Worm (Caenorhabditis elegans): ENCODE results near the gene srd-13.

The srd-13 gene

ce11 chrIV:5604465-5604864 lies 31.0 kb downstream of the srd-13 start (continued):
- TF ChIP-seq sptf-1 (tag; optimal IDR thresholded peaks at IDR 0.05): no peak
- no peak for TF ChIP-seq grh-1 (GFP tag; IDR thresholded peaks at IDR 0.05)
- peak; percentile 18 for TF ChIP-seq aha-1 (tag; optimal IDR thresholded peaks at IDR 0.05)
- 0 out of 2 replicates have a peak, but pooled peaks have one; percentile 27 for TF ChIP-seq ceh-88 (GFP tag; IDR thresholded peaks at IDR 0.05)
- peak; percentile 73 for TF ChIP-seq egl-13 (tag; optimal IDR thresholded peaks at IDR 0.05)
- peak; percentile 33; the same call in 1 of the 2 replicates for TF ChIP-seq mab-9 (GFP tag; IDR thresholded peaks at IDR 0.05)
- peak in 1 of 2 experiments; percentile 73 for TF ChIP-seq mdl-1 (tag; optimal IDR thresholded peaks at IDR 0.05)
- TF ChIP-seq lin-14 (GFP tag; optimal IDR thresholded peaks at IDR 0.05): peak; percentile 93
- peak; percentile 56 for TF ChIP-seq nhr-90 (tag; optimal IDR thresholded peaks at IDR 0.05; ENCODE audit: poor library complexity)
- no peak for TF ChIP-seq C04F5.9 (tag; optimal IDR thresholded peaks at IDR 0.05)
- no peak for TF ChIP-seq aly-2 (tag; optimal IDR thresholded peaks at IDR 0.05)
- TF ChIP-seq snpc-4 (tag; optimal IDR thresholded peaks at IDR 0.05): peak; percentile 51
- no peak for TF ChIP-seq ceh-90 (tag; optimal IDR thresholded peaks at IDR 0.05)
- TF ChIP-seq lin-39 (tag; optimal IDR thresholded peaks at IDR 0.05): no peak
- TF ChIP-seq ceh-63 (GFP tag; optimal IDR thresholded peaks at IDR 0.05): no peak
- no peak for TF ChIP-seq F16B12.6 (tag; optimal IDR thresholded peaks at IDR 0.05)
- TF ChIP-seq jun-1 (tag; optimal IDR thresholded peaks at IDR 0.05): peak; percentile 27
- no peak for TF ChIP-seq blmp-1 (tag; optimal IDR thresholded peaks at IDR 0.05)
- TF ChIP-seq fkh-10 (GFP tag; optimal IDR thresholded peaks at IDR 0.05): peak; percentile 26
- no peak for TF ChIP-seq unc-30 (tag; optimal IDR thresholded peaks at IDR 0.05)
- TF ChIP-seq fkh-4 (tag; optimal IDR thresholded peaks at IDR 0.05; ENCODE audit: borderline replicate concordance): no peak
- peak; percentile 64 for TF ChIP-seq swsn-7 (tag; optimal IDR thresholded peaks at IDR 0.05)
- TF ChIP-seq fkh-8 (tag; optimal IDR thresholded peaks at IDR 0.05): peak; percentile 87
- TF ChIP-seq ama-1 (optimal IDR thresholded peaks at IDR 0.05): no peak
- peak; percentile 72 for TF ChIP-seq tbx-2 (tag; optimal IDR thresholded peaks at IDR 0.05)
- no peak for TF ChIP-seq unc-130 (tag; optimal IDR thresholded peaks at IDR 0.05)
- peak; percentile 56 for TF ChIP-seq skn-1 (tag; optimal IDR thresholded peaks at IDR 0.05)
- peak; percentile 29 for TF ChIP-seq lir-3 (tag; optimal IDR thresholded peaks at IDR 0.05; ENCODE audit: poor library complexity)
- peak; percentile 41 for TF ChIP-seq fos-1 (tag; optimal IDR thresholded peaks at IDR 0.05)
- no peak for TF ChIP-seq unc-62 (GFP tag; optimal IDR thresholded peaks at IDR 0.05)
- no peak for TF ChIP-seq ces-1 (GFP tag; optimal IDR thresholded peaks at IDR 0.05)
- TF ChIP-seq zag-1 (tag; optimal IDR thresholded peaks at IDR 0.05): no peak
- TF ChIP-seq efl-3 (GFP tag; optimal IDR thresholded peaks at IDR 0.05): no peak
- TF ChIP-seq efl-1 (optimal IDR thresholded peaks at IDR 0.05): peak; percentile 30 to 45
- peak in 1 of 2 experiments; percentile 20 for TF ChIP-seq efl-1 (GFP tag; optimal IDR thresholded peaks at IDR 0.05 in 1 of 2)
- TF ChIP-seq ets-5 (GFP tag; IDR thresholded peaks at IDR 0.05): no peak
- TF ChIP-seq lin-15B (tag; optimal IDR thresholded peaks at IDR 0.05): no peak
- TF ChIP-seq nhr-237 (tag; optimal IDR thresholded peaks at IDR 0.05): peak; percentile 2
- TF ChIP-seq C16A3.4 (tag; optimal IDR thresholded peaks at IDR 0.05): peak; percentile 72
- TF ChIP-seq xbp-1 (tag; optimal IDR thresholded peaks at IDR 0.05): peak; percentile 70
- TF ChIP-seq nhr-84 (tag; optimal IDR thresholded peaks at IDR 0.05): no peak
- no peak for TF ChIP-seq hlh-17 (GFP tag; optimal IDR thresholded peaks at IDR 0.05; ENCODE audit: borderline replicate concordance)
- peak; percentile 77 for TF ChIP-seq nhr-20 (tag; optimal IDR thresholded peaks at IDR 0.05)

- TF ChIP-seq ama-1 (optimal IDR thresholded peaks at IDR 0.05): no peak
- no peak for TF ChIP-seq lin-39 (tag; optimal IDR thresholded peaks at IDR 0.05)
- no peak for TF ChIP-seq fkh-10 (GFP tag; optimal IDR thresholded peaks at IDR 0.05)
- no peak for TF ChIP-seq ets-5 (GFP tag; IDR thresholded peaks at IDR 0.05)
- TF ChIP-seq jun-1 (tag; optimal IDR thresholded peaks at IDR 0.05): peak; percentile 7
- TF ChIP-seq lin-15B (tag; optimal IDR thresholded peaks at IDR 0.05): no peak
- no peak for TF ChIP-seq lir-3 (tag; optimal IDR thresholded peaks at IDR 0.05; ENCODE audit: poor library complexity)
- no peak for TF ChIP-seq fos-1 (tag; optimal IDR thresholded peaks at IDR 0.05)
- no peak for TF ChIP-seq fkh-8 (tag; optimal IDR thresholded peaks at IDR 0.05)
- TF ChIP-seq rnt-1 (tag; optimal IDR thresholded peaks at IDR 0.05): no peak
- no peak for TF ChIP-seq pax-3 (tag; optimal IDR thresholded peaks at IDR 0.05)
- TF ChIP-seq skn-1 (tag; optimal IDR thresholded peaks at IDR 0.05): no peak
- peak; percentile 49 for TF ChIP-seq lin-14 (GFP tag; optimal IDR thresholded peaks at IDR 0.05)
- no peak for TF ChIP-seq alr-1 (tag; optimal IDR thresholded peaks at IDR 0.05; ENCODE audit: borderline replicate concordance)
- TF ChIP-seq C16A3.4 (tag; optimal IDR thresholded peaks at IDR 0.05): no peak
- TF ChIP-seq snpc-4 (tag; optimal IDR thresholded peaks at IDR 0.05): no peak
- peak; percentile 40 for TF ChIP-seq nhr-71 (tag; optimal IDR thresholded peaks at IDR 0.05)
- no peak for TF ChIP-seq lin-35 (GFP tag; optimal IDR thresholded peaks at IDR 0.05)
- 0 out of 2 replicates have a peak, but pooled peaks have one; percentile 42 for TF ChIP-seq mab-9 (GFP tag; IDR thresholded peaks at IDR 0.05)
- no peak for TF ChIP-seq ceh-63 (GFP tag; optimal IDR thresholded peaks at IDR 0.05)
- peak; percentile 43 for TF ChIP-seq nhr-77 (tag; optimal IDR thresholded peaks at IDR 0.05)
- no peak for TF ChIP-seq xbp-1 (tag; optimal IDR thresholded peaks at IDR 0.05)
- no peak for TF ChIP-seq mdl-1 (tag; optimal IDR thresholded peaks at IDR 0.05)
- no peak for TF ChIP-seq elt-2 (tag; optimal IDR thresholded peaks at IDR 0.05)
- TF ChIP-seq nhr-11 (tag; optimal IDR thresholded peaks at IDR 0.05): no peak
- no peak for TF ChIP-seq hlh-4 (tag; optimal IDR thresholded peaks at IDR 0.05)
Observed at ce11 chrIV:5603321-5603720, 32.1 kb downstream of the srd-13 start.

Measured in whole organism, L1 larva.